Fruit fly (Drosophila melanogaster) whole organism, wandering third instar larva: Measurements from ENCODE around the gene Trxr1.
A peak's percentile ranks its signal among the peaks of the same experiment; 100 is the strongest.

ENCODE experiments used
- Abd-B ChIP-seq: fragments of >200 bp; optimal IDR thresholded peaks from 2 replicates; lab custom pipeline; 2017; ENCODE audit warnings: missing biosample characterization, missing genetic modification characterization
- CG32264 ChIP-seq: fragments of 200-800 bp; sonication (Bioruptor generic); optimal IDR thresholded peaks from 2 replicates; lab custom pipeline; 2016; ENCODE audit warnings: missing biosample characterization, missing genetic modification characterization
- CG9705 ChIP-seq: fragments of 200-800 bp; sonication (Bioruptor generic); optimal IDR thresholded peaks from 2 replicates; lab custom pipeline; 2018; ENCODE audit warnings: missing biosample characterization, mild to moderate bottlenecking, missing genetic modification characterization
- CrebA ChIP-seq: fragments of 200-800 bp; sonication (Bioruptor generic); optimal IDR thresholded peaks from 2 replicates; lab custom pipeline; 2016; ENCODE audit warnings: missing biosample characterization, mild to moderate bottlenecking, missing genetic modification characterization, borderline replicate concordance
- Dfd ChIP-seq: fragments of >200 bp; optimal IDR thresholded peaks from 2 replicates; lab custom pipeline; 2017; ENCODE audit warnings: missing biosample characterization, missing genetic modification characterization
- Dif ChIP-seq: fragments of 200-275, 200-300 bp; sonication (Bioruptor generic); optimal IDR thresholded peaks from 2 replicates; lab custom pipeline; 2018; ENCODE audit warnings: missing biosample characterization, missing genetic modification characterization; ENCODE audit not compliant: partially characterized antibody
- GATAd ChIP-seq: sonication (Bioruptor generic); optimal IDR thresholded peaks from 2 replicates; lab custom pipeline; 2016; ENCODE audit warnings: missing biosample characterization, missing genetic modification characterization
- HLH106 ChIP-seq: fragments of 200-800 bp; optimal IDR thresholded peaks from 3 replicates; lab custom pipeline; 2019; ENCODE audit warnings: missing biosample characterization, mild to moderate bottlenecking, missing genetic modification characterization, moderate library complexity
- Hnf4 ChIP-seq: fragments of 200-800 bp; sonication (Bioruptor generic); optimal IDR thresholded peaks from 2 replicates; lab custom pipeline; 2016; ENCODE audit warnings: missing biosample characterization, mild to moderate bottlenecking, missing genetic modification characterization
- Hr78 ChIP-seq: fragments of >200 bp; optimal IDR thresholded peaks from 2 replicates; lab custom pipeline; 2017; ENCODE audit warnings: missing biosample characterization, missing genetic modification characterization
- Hr83 ChIP-seq: fragments of 200-300 bp; sonication (Bioruptor generic); optimal IDR thresholded peaks from 2 replicates; lab custom pipeline; 2016; ENCODE audit warnings: missing biosample characterization, mild to moderate bottlenecking, missing genetic modification characterization, moderate library complexity; ENCODE audit not compliant: poor library complexity, severe bottlenecking
- Jra ChIP-seq: sonication (Bioruptor generic); optimal IDR thresholded peaks from 2 replicates; lab custom pipeline; 2016; ENCODE audit warnings: missing biosample characterization, missing genetic modification characterization
- Mio ChIP-seq: sonication (Bioruptor generic); optimal IDR thresholded peaks from 2 replicates; lab custom pipeline; 2016; ENCODE audit warnings: missing biosample characterization, missing genetic modification characterization
- Myc ChIP-seq: fragments of >200 bp; optimal IDR thresholded peaks from 2 replicates; lab custom pipeline; 2017
- N ChIP-seq: fragments of >200 bp; optimal IDR thresholded peaks from 2 replicates; lab custom pipeline; 2018; ENCODE audit warnings: missing biosample characterization, missing external identifiers, missing genetic modification characterization
- OdsH ChIP-seq: fragments of 200-800 bp; sonication (Bioruptor generic); optimal IDR thresholded peaks from 2 replicates; lab custom pipeline; 2016; ENCODE audit warnings: missing biosample characterization, mild to moderate bottlenecking, missing genetic modification characterization
- Rel ChIP-seq, 2 experiments: fragments of 200-800 bp; sonication (Bioruptor generic) in 1 of 2; optimal IDR thresholded peaks; 2 replicates in 1 of 2; 3 replicates in 1 of 2; lab custom pipeline; 2016 to 2019; ENCODE audit warnings: mild to moderate bottlenecking in 2 of 2, missing biosample characterization in 2 of 2, missing genetic modification characterization in 2 of 2, moderate library complexity in 1 of 2
- Sp1 ChIP-seq: fragments of 200-800 bp; sonication (Bioruptor generic); optimal IDR thresholded peaks from 3 replicates; lab custom pipeline; 2019; ENCODE audit warnings: missing biosample characterization, mild to moderate bottlenecking, missing genetic modification characterization, moderate library complexity
- Vsx2 ChIP-seq: fragments of 200-300, 225-300 bp; sonication (Bioruptor generic); optimal IDR thresholded peaks from 2 replicates; lab custom pipeline; 2018; ENCODE audit warnings: missing biosample characterization, missing genetic modification characterization; ENCODE audit not compliant: partially characterized antibody
- br ChIP-seq: fragments of 200-800 bp; sonication (Bioruptor generic); optimal IDR thresholded peaks from 2 replicates; lab custom pipeline; 2016; ENCODE audit warnings: missing biosample characterization, missing genetic modification characterization
- brk ChIP-seq: fragments of 200-800 bp; sonication (Bioruptor generic); optimal IDR thresholded peaks from 2 replicates; lab custom pipeline; 2016; ENCODE audit warnings: missing biosample characterization, mild to moderate bottlenecking, missing genetic modification characterization
- dl ChIP-seq, 2 experiments: fragments of 175-275, 200-275 bp in 1 of 2; fragments of 200-275 bp in 1 of 2; sonication (Bioruptor generic); optimal IDR thresholded peaks; lab custom pipeline; 2018; ENCODE audit warnings: mild to moderate bottlenecking in 2 of 2, missing biosample characterization in 2 of 2, missing genetic modification characterization in 2 of 2, moderate library complexity in 2 of 2; ENCODE audit not compliant: partially characterized antibody in 2 of 2, insufficient read depth in 1 of 2
- dmrt93B ChIP-seq: fragments of 200-800 bp; sonication (Bioruptor generic); optimal IDR thresholded peaks from 2 replicates; lab custom pipeline; 2018; ENCODE audit warnings: missing biosample characterization, mild to moderate bottlenecking, missing genetic modification characterization
- dsf ChIP-seq: sonication (Bioruptor generic); optimal IDR thresholded peaks from 2 replicates; lab custom pipeline; 2016; ENCODE audit warnings: missing biosample characterization, missing genetic modification characterization, borderline replicate concordance
- ey ChIP-seq: fragments of 200-800 bp; sonication (Bioruptor generic); optimal IDR thresholded peaks from 2 replicates; lab custom pipeline; 2016; ENCODE audit warnings: missing biosample characterization, missing genetic modification characterization
- foxo ChIP-seq, 2 experiments: fragments of 200-800 bp; sonication (Bioruptor generic); optimal IDR thresholded peaks; 2 replicates in 1 of 2; 3 replicates in 1 of 2; lab custom pipeline; 2016 to 2017; ENCODE audit warnings: missing biosample characterization in 2 of 2, missing genetic modification characterization in 2 of 2
- fru ChIP-seq: fragments of 200-800 bp; sonication (Bioruptor generic); optimal IDR thresholded peaks from 3 replicates; lab custom pipeline; 2016; ENCODE audit warnings: missing biosample characterization, mild to moderate bottlenecking, missing genetic modification characterization
- h ChIP-seq: fragments of 200-800 bp; sonication (Bioruptor generic); optimal IDR thresholded peaks from 3 replicates; lab custom pipeline; 2016; ENCODE audit warnings: missing biosample characterization, mild to moderate bottlenecking, missing genetic modification characterization
- jim ChIP-seq: fragments of 175-275, 200-325 bp; sonication (Bioruptor generic); optimal IDR thresholded peaks from 2 replicates; lab custom pipeline; 2016; ENCODE audit warnings: missing biosample characterization, mild to moderate bottlenecking, missing genetic modification characterization
- pan ChIP-seq: fragments of >200 bp; optimal IDR thresholded peaks from 2 replicates; lab custom pipeline; 2017
- psq ChIP-seq: fragments of 200-800 bp; sonication (Bioruptor generic); optimal IDR thresholded peaks from 3 replicates; lab custom pipeline; 2017; ENCODE audit warnings: missing biosample characterization, mild to moderate bottlenecking, missing genetic modification characterization, moderate library complexity
- rgr ChIP-seq: fragments of 200-800 bp; sonication (Bioruptor generic); optimal IDR thresholded peaks from 3 replicates; lab custom pipeline; 2016; ENCODE audit warnings: missing biosample characterization, mild to moderate bottlenecking, missing genetic modification characterization
- sage ChIP-seq: fragments of 200-800 bp; sonication (Bioruptor generic); optimal IDR thresholded peaks from 2 replicates; lab custom pipeline; 2016; ENCODE audit warnings: missing biosample characterization, mild to moderate bottlenecking, missing genetic modification characterization
- sv ChIP-seq: fragments of 200-800 bp; sonication (Bioruptor generic); optimal IDR thresholded peaks from 3 replicates; lab custom pipeline; 2016; ENCODE audit warnings: missing biosample characterization, missing genetic modification characterization
- tai ChIP-seq: sonication (Bioruptor generic); optimal IDR thresholded peaks from 2 replicates; lab custom pipeline; 2016; ENCODE audit warnings: missing biosample characterization, missing genetic modification characterization
- usp ChIP-seq: fragments of >200 bp; optimal IDR thresholded peaks from 2 replicates; lab custom pipeline; 2017; ENCODE audit warnings: missing biosample characterization, missing genetic modification characterization
- woc ChIP-seq: sonication (Bioruptor generic); optimal IDR thresholded peaks from 2 replicates; lab custom pipeline; 2016; ENCODE audit warnings: missing biosample characterization, mild to moderate bottlenecking, missing genetic modification characterization

Gene Trxr1

DNA sequence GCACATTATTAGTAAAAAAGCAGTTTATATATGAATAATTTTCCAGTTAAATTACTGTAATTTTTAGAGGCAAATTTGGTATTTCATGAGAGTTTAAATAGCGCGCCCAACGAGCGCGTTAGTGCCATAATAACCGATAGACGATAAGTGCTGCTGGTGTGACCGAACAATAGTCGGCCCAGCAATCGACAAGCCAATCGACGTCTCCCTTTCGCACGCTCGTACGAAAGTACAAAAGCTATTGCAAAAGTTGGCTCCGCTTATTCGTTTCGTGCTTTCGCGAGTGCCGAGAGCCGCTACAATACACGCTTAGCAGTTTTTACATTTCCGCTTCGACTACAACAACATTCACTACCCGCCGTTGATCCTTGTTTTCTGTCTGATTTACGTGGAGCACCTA is at the start of gene Trxr1:
Gene Trxr1, plus strand, starts transcription at position 231 of the 400 bp plus-strand sequence.
- TF ChIP-seq Vsx2 (GFP tag; lab: Kevin White, UChicago) = no peak
- no peak for TF ChIP-seq fru
- peak; percentile 35 for TF ChIP-seq rgr
- peak; percentile 91 for TF ChIP-seq psq (GFP tag; lab: Kevin White, UChicago)
- TF ChIP-seq Sp1 = peak; percentile 47
- peak; percentile 12 for TF ChIP-seq h
- TF ChIP-seq Rel (GFP tag; optimal IDR thresholded peaks at IDR 0.05; lab: Kevin White, UChicago) = no peak
- peak; percentile 33 for TF ChIP-seq Rel (tag; optimal IDR thresholded peaks at IDR 0.05; lab: Kevin White, UChicago)

DNA sequence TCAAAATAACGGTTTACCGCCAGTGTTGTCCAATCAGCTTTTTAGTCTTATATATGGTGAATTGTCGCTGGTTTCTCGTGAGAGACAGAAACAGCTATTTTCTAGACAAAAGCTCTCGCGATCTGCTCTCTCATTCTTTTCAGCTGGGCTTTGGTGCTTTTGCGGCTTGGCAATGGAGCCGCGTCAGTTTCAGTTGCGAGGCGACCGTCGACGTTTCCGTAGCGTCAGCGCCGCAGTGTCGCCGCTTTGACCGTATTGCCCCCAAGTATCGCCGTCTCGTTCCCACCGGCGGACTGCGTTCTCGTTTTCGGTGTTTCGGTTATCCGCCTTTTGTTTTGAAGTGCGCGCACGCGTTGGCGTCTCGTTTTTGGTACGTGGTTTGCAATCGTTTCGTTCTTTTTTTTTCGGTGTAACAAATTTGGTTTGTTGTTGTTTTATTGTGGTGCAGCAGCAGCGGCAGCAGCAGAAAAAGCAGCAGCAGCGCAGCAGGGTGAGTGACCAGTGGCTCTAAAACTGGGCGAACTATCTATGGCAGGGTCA is 49.2 kb upstream of the Trxr1 start:
- TF ChIP-seq fru = peak; percentile 30
- TF ChIP-seq GATAd (GFP tag; lab: Kevin White, UChicago) = no peak
- no peak for TF ChIP-seq dsf (GFP tag; lab: Kevin White, UChicago)
- no peak for TF ChIP-seq Hr78 (GFP tag; lab: Kevin White, UChicago)
- no peak for TF ChIP-seq sage (GFP tag; lab: Kevin White, UChicago)
- TF ChIP-seq usp (GFP tag; lab: Kevin White, UChicago) = no peak
- TF ChIP-seq ey = peak; percentile 42
- TF ChIP-seq dmrt93B (GFP tag; lab: Kevin White, UChicago) = no peak
- TF ChIP-seq woc = peak; percentile 48
- TF ChIP-seq Dif (GFP tag; lab: Kevin White, UChicago) = no peak
- TF ChIP-seq rgr = peak; percentile 34
- peak; percentile 17 for TF ChIP-seq Jra (GFP tag; lab: Kevin White, UChicago)
- TF ChIP-seq Rel (GFP tag; optimal IDR thresholded peaks at IDR 0.05; lab: Kevin White, UChicago) = no peak
- TF ChIP-seq Rel (tag; optimal IDR thresholded peaks at IDR 0.05; lab: Kevin White, UChicago) = peak; percentile 45
- TF ChIP-seq tai (GFP tag; lab: Kevin White, UChicago) = no peak
- peak; percentile 43 for TF ChIP-seq Hnf4 (GFP tag; lab: Kevin White, UChicago)
- TF ChIP-seq OdsH (GFP tag; lab: Kevin White, UChicago) = peak; percentile 46
- TF ChIP-seq Vsx2 (GFP tag; lab: Kevin White, UChicago) = no peak
- peak; percentile 68 for TF ChIP-seq h
- TF ChIP-seq Hr83 = peak; percentile 10
- TF ChIP-seq dl (GFP tag; optimal IDR thresholded peaks at IDR 0.05; lab: Kevin White, UChicago; ENCODE audit: insufficient read depth in 1 of 2, partially characterized antibody in 2 of 2) = no peak
- TF ChIP-seq HLH106 (tag; lab: Kevin White, UChicago) = peak; percentile 21
- TF ChIP-seq jim = no peak
- TF ChIP-seq Myc (lab: Kevin White, UChicago) = peak; percentile 86
- no peak for TF ChIP-seq CG9705
- no peak for TF ChIP-seq N (GFP tag; lab: Kevin White, UChicago)
- TF ChIP-seq br (GFP tag; lab: Kevin White, UChicago) = peak; percentile 19
- no peak for TF ChIP-seq Dfd (GFP tag; lab: Kevin White, UChicago)
- TF ChIP-seq brk = peak; percentile 9
- peak; percentile 45 for TF ChIP-seq psq (GFP tag; lab: Kevin White, UChicago)
- no peak for TF ChIP-seq Mio
- peak; percentile 6 for TF ChIP-seq Sp1
- no peak for TF ChIP-seq sv (GFP tag; lab: Kevin White, UChicago)
- TF ChIP-seq Abd-B (GFP tag; lab: Kevin White, UChicago) = no peak
- TF ChIP-seq foxo (GFP tag; optimal IDR thresholded peaks at IDR 0.05; lab: Kevin White, UChicago) = peak in 1 of 2 experiments; percentile 40
- no peak for TF ChIP-seq pan (lab: Kevin White, UChicago)
- TF ChIP-seq CrebA (GFP tag; lab: Kevin White, UChicago) = no peak
- TF ChIP-seq CG32264 (GFP tag; lab: Kevin White, UChicago) = no peak

DNA sequence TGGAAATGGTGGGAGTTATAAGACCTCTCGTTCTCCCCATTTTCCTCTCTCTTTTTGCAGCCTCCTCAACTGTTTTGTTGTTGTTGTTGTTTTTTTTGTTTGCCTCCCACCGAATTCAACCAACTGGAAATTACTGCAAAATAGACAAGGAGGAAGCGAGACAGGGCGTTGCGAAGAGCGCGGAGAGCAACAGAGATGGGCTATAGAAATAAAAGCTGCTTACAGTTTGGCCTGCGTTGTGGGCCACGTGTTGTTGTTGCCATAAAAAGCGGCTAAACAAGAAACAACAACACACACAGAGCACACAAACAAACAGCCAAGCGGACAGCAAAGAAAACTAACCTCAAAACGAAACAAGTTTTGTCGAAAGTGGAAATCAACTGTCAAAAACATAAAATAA is 47.8 kb upstream of the Trxr1 start:
- TF ChIP-seq brk = no peak
- TF ChIP-seq Rel (GFP tag; optimal IDR thresholded peaks at IDR 0.05; lab: Kevin White, UChicago) = no peak
- TF ChIP-seq Rel (tag; optimal IDR thresholded peaks at IDR 0.05; lab: Kevin White, UChicago) = no peak
- no peak for TF ChIP-seq Hnf4 (GFP tag; lab: Kevin White, UChicago)
- no peak for TF ChIP-seq GATAd (GFP tag; lab: Kevin White, UChicago)
- TF ChIP-seq Sp1 = no peak
- no peak for TF ChIP-seq dsf (GFP tag; lab: Kevin White, UChicago)
- no peak for TF ChIP-seq woc
- TF ChIP-seq sage (GFP tag; lab: Kevin White, UChicago) = no peak
- TF ChIP-seq foxo (GFP tag; optimal IDR thresholded peaks at IDR 0.05; lab: Kevin White, UChicago) = no peak
- no peak for TF ChIP-seq Mio
- no peak for TF ChIP-seq rgr
